Worm (Caenorhabditis elegans): ENCODE results near the gene srw-122.
"Not testable (repeated sequence)": the region's sequence is repeated elsewhere in the genome, so short reads cannot be mapped to it uniquely, and the experiment has no call there.

Gene srw-122

ce11 chrV:2958202-2958601 is 6.2 kb upstream of the srw-122 start, which contains the start of gene srw-142:
Gene srw-142 (minus strand): TSS chrV:2958302.
- no peak for TF ChIP-seq ama-1 (optimal IDR thresholded peaks at IDR 0.05)
- no peak for TF ChIP-seq ama-1 (GFP tag; optimal IDR thresholded peaks at IDR 0.05)
- TF ChIP-seq hlh-26 (GFP tag; conservative IDR thresholded peaks at IDR 0.05), result no peak
- TF ChIP-seq C17E4.6 (GFP tag; IDR thresholded peaks at IDR 0.05), result no peak
- no peak for TF ChIP-seq madf-3 (GFP tag; IDR thresholded peaks at IDR 0.05)
- TF ChIP-seq nhr-179 (tag; optimal IDR thresholded peaks at IDR 0.05), result no peak
- TF ChIP-seq F57C9.4 (tag; optimal IDR thresholded peaks at IDR 0.05), result no peak
- no peak for TF ChIP-seq ztf-3 (GFP tag; optimal IDR thresholded peaks at IDR 0.05)
- TF ChIP-seq sptf-2 (GFP tag; optimal IDR thresholded peaks at IDR 0.05), result no peak
- TF ChIP-seq dpff-1 (tag; optimal IDR thresholded peaks at IDR 0.05), result no peak
- no peak for TF ChIP-seq ztf-28 (GFP tag; IDR thresholded peaks at IDR 0.05)
- TF ChIP-seq aptf-2 (GFP tag; conservative IDR thresholded peaks at IDR 0.05), result no peak
- no peak for TF ChIP-seq madf-8 (GFP tag; conservative IDR thresholded peaks at IDR 0.05)
- no peak for TF ChIP-seq mcd-1 (GFP tag; IDR thresholded peaks at IDR 0.05)
- no peak for TF ChIP-seq rpc-1 (optimal IDR thresholded peaks at IDR 0.05)
- TF ChIP-seq rpc-1 (tag; optimal IDR thresholded peaks at IDR 0.05), result no peak
- TF ChIP-seq ceh-79 (tag; optimal IDR thresholded peaks at IDR 0.05), result no peak
- TF ChIP-seq snpc-1.1 (tag; optimal IDR thresholded peaks at IDR 0.05; ENCODE audit: insufficient read depth), result no peak
- TF ChIP-seq tbx-9 (tag; optimal IDR thresholded peaks at IDR 0.05; ENCODE audit: borderline replicate concordance), result no peak
- no peak for TF ChIP-seq ccch-3 (GFP tag; optimal IDR thresholded peaks at IDR 0.05)
- TF ChIP-seq ztf-26 (tag; optimal IDR thresholded peaks at IDR 0.05), result no peak
- no peak for TF ChIP-seq ceh-91 (GFP tag; IDR thresholded peaks at IDR 0.05)

- TF ChIP-seq Y53F4B.3 (GFP tag; IDR thresholded peaks at IDR 0.05); nfya-1 (tag; optimal IDR thresholded peaks at IDR 0.05; ENCODE audit: borderline replicate concordance, insufficient read depth); akir-1 (GFP tag; optimal IDR thresholded peaks at IDR 0.05): not testable (repeated sequence)
These were observed 3.3 kb upstream of the srw-122 start, which contains the start of gene srh-248 for ce11 chrV:2955342-2955741. Gene srh-248 (minus strand): TSS chrV:2955442.

- TF ChIP-seq K11D2.4 (GFP tag; IDR thresholded peaks at IDR 0.05) (no peak), snpc-1.1 (tag; optimal IDR thresholded peaks at IDR 0.05; ENCODE audit: insufficient read depth) (no peak), Y95B8A.8 (GFP tag; IDR thresholded peaks at IDR 0.05) (no peak)
These were observed 6.4 kb downstream of the srw-122 start, which contains the start of gene srh-87 for ce11 chrV:2945602-2946001. Gene srh-87 (minus strand): TSS chrV:2945702.

ce11 chrV:2943859-2944258 is 8.1 kb downstream of the srw-122 start, which contains the start of gene srw-137:
Gene srw-137 (minus strand): TSS chrV:2943959.
- TF ChIP-seq T26A5.8 (tag; optimal IDR thresholded peaks at IDR 0.05), result no peak
- TF ChIP-seq tbx-9 (tag; optimal IDR thresholded peaks at IDR 0.05; ENCODE audit: borderline replicate concordance), result no peak
- no peak for TF ChIP-seq bed-1 (GFP tag; IDR thresholded peaks at IDR 0.05)
- TF ChIP-seq ceh-58 (GFP tag; IDR thresholded peaks at IDR 0.05), result no peak
- no peak for TF ChIP-seq ztf-28 (GFP tag; IDR thresholded peaks at IDR 0.05)

- TF ChIP-seq egl-44 (GFP tag; IDR thresholded peaks at IDR 0.05), result no peak
- no peak for TF ChIP-seq lin-54 (GFP tag; optimal IDR thresholded peaks at IDR 0.05)
- no peak for TF ChIP-seq T26A5.8 (tag; optimal IDR thresholded peaks at IDR 0.05)
- no peak for TF ChIP-seq hrde-1 (tag; optimal IDR thresholded peaks at IDR 0.05; ENCODE audit: borderline replicate concordance)
- TF ChIP-seq egl-18 (GFP tag; IDR thresholded peaks at IDR 0.05), result no peak
- no peak for TF ChIP-seq dox-1 (GFP tag; IDR thresholded peaks at IDR 0.05)
These were observed 9.8 kb downstream of the srw-122 start for ce11 chrV:2942247-2942646.
